Fruit fly (Drosophila melanogaster): ENCODE results near the gene COX7AL.

- TF ChIP-seq psq (optimal IDR thresholded peaks at IDR 0.05) (no peak), EcR (GFP tag; optimal IDR thresholded peaks at IDR 0.05) (no peak), pan (optimal IDR thresholded peaks at IDR 0.05) (no peak), Dll (optimal IDR thresholded peaks at IDR 0.05) (no peak), CG8478 (optimal IDR thresholded peaks at IDR 0.05) (no peak), usp (GFP tag; optimal IDR thresholded peaks at IDR 0.05) (no peak)
Observed at dm6 chr3R:8327967-8328789, 15.3 kb upstream of the COX7AL start.

All from whole organism.